Worm (Caenorhabditis elegans) whole organism, L4 larva: ENCODE data around the gene skat-1.

ENCODE experiments used
- F10B5.3 ChIP-seq: sonication (generic microtip); optimal IDR thresholded peaks from 2 replicates; lab custom pipeline; 2016; ENCODE audit warnings: mild to moderate bottlenecking, missing genetic modification characterization, missing compliant biosample characterization
- F26F4.8 ChIP-seq: fragments of 200-800 bp; sonication (Bioruptor generic); conservative IDR thresholded peaks from 2 replicates; pipeline ENCODE4 v1.3.6; 2022; ENCODE audit warnings: missing genetic modification characterization, missing compliant biosample characterization
- F37D6.2 ChIP-seq: sonication (generic microtip); optimal IDR thresholded peaks from 2 replicates; lab custom pipeline; 2016; ENCODE audit warnings: mild to moderate bottlenecking, missing genetic modification characterization, missing compliant biosample characterization
- F44E2.7 ChIP-seq: fragments of 200-800 bp; sonication (Bioruptor generic); IDR thresholded peaks from 2 replicates; pipeline ENCODE4 v2.1.2; 2022; ENCODE audit warnings: missing genetic modification characterization, missing compliant biosample characterization
- F49E8.2 ChIP-seq: sonication (generic microtip); optimal IDR thresholded peaks from 2 replicates; lab custom pipeline; 2016; ENCODE audit warnings: missing compliant biosample characterization, mild to moderate bottlenecking, missing genetic modification characterization, borderline replicate concordance
- T26A8.4 ChIP-seq: fragments of 200-800 bp; sonication (Bioruptor generic); IDR thresholded peaks from 2 replicates; pipeline ENCODE4 v1.3.6; 2022; ENCODE audit warnings: missing genetic modification characterization, missing compliant biosample characterization
- Y75B8A.6 ChIP-seq: fragments of 200-800 bp; sonication (Bioruptor generic); IDR thresholded peaks from 2 replicates; pipeline ENCODE4 v1.3.6; 2022; ENCODE audit warnings: missing genetic modification reagents, missing genetic modification characterization, missing compliant biosample characterization
- ZK546.5 ChIP-seq, 2 experiments: sonication (generic microtip); optimal IDR thresholded peaks; 2 replicates each; lab custom pipeline; 2017; ENCODE audit warnings: missing biosample characterization in 2 of 2, missing genetic modification characterization in 2 of 2
- aly-2 ChIP-seq: sonication (generic microtip); optimal IDR thresholded peaks from 2 replicates; lab custom pipeline; 2018; ENCODE audit warnings: missing biosample characterization, missing genetic modification characterization
- ama-1 ChIP-seq: fragments of 150-350 bp; optimal IDR thresholded peaks from 2 replicates; lab custom pipeline; 2014; ENCODE audit warnings: inconsistent platforms, mixed read lengths
- attf-4 ChIP-seq: sonication (generic microtip); optimal IDR thresholded peaks from 3 replicates; lab custom pipeline; 2017; ENCODE audit warnings: missing biosample characterization, missing genetic modification characterization
- ceh-28 ChIP-seq: fragments of 150-350 bp; optimal IDR thresholded peaks from 2 replicates; lab custom pipeline; 2014; ENCODE audit warnings: missing biosample characterization, missing genetic modification reagents, missing genetic modification characterization
- daf-12 ChIP-seq: fragments of 150-350 bp; optimal IDR thresholded peaks from 2 replicates; lab custom pipeline; 2014; ENCODE audit warnings: missing biosample characterization, missing genetic modification reagents, missing genetic modification characterization
- daf-16 ChIP-seq, 3 experiments: sonication (generic microtip); optimal IDR thresholded peaks; 2 replicates each; lab custom pipeline; 2016 to 2017; ENCODE audit warnings: missing genetic modification characterization in 3 of 3, missing genetic modification reagents in 3 of 3, mild to moderate bottlenecking in 2 of 3, missing compliant biosample characterization in 2 of 3, missing biosample characterization in 1 of 3, moderate library complexity in 1 of 3
- dmd-6 ChIP-seq: fragments of 200-800 bp; sonication (Bioruptor generic); IDR thresholded peaks from 2 replicates; pipeline ENCODE4 v1.3.6; 2022; ENCODE audit warnings: missing genetic modification reagents, missing genetic modification characterization, missing compliant biosample characterization
- dmd-9 ChIP-seq: fragments of 200-800 bp; sonication (Bioruptor generic); IDR thresholded peaks from 2 replicates; pipeline ENCODE4 v1.3.6; 2022; ENCODE audit warnings: missing genetic modification reagents, missing genetic modification characterization, missing compliant biosample characterization
- dpl-1 ChIP-seq: fragments of 150-350 bp; optimal IDR thresholded peaks from 2 replicates; lab custom pipeline; 2014; ENCODE audit warnings: missing biosample characterization, missing genetic modification reagents, missing genetic modification characterization
- dve-1 ChIP-seq: sonication (generic microtip); optimal IDR thresholded peaks from 2 replicates; lab custom pipeline; 2017; ENCODE audit warnings: antibody characterized with exemption, mild to moderate bottlenecking, missing genetic modification characterization, missing compliant biosample characterization; ENCODE audit not compliant: insufficient read depth
- egl-27 ChIP-seq: sonication (generic microtip); optimal IDR thresholded peaks from 3 replicates; lab custom pipeline; 2017; ENCODE audit warnings: missing biosample characterization, missing genetic modification reagents, missing genetic modification characterization
- egl-43 ChIP-seq: fragments of 200-800 bp; sonication (Bioruptor generic); IDR thresholded peaks from 2 replicates; pipeline ENCODE4 v1.3.6; 2022; ENCODE audit warnings: missing genetic modification reagents, missing genetic modification characterization, missing compliant biosample characterization
- fkh-10 ChIP-seq: fragments of 150-350 bp; optimal IDR thresholded peaks from 2 replicates; lab custom pipeline; 2014; ENCODE audit warnings: missing biosample characterization, missing genetic modification reagents, missing genetic modification characterization
- hif-1 ChIP-seq, 2 experiments: sonication (generic microtip); optimal IDR thresholded peaks; 2 replicates each; lab custom pipeline; 2016 to 2017; ENCODE audit warnings: missing compliant biosample characterization in 2 of 2, missing genetic modification characterization in 2 of 2, missing genetic modification reagents in 2 of 2, missing genotype in 2 of 2, mild to moderate bottlenecking in 1 of 2
- hlh-11 ChIP-seq: fragments of 200-800 bp; sonication (Bioruptor generic); optimal IDR thresholded peaks from 2 replicates; lab custom pipeline; 2018; ENCODE audit warnings: mild to moderate bottlenecking, missing genetic modification characterization, missing compliant biosample characterization
- hlh-30 ChIP-seq: sonication (generic microtip); optimal IDR thresholded peaks from 2 replicates; lab custom pipeline; 2017; ENCODE audit warnings: antibody characterized with exemption, mild to moderate bottlenecking, missing genetic modification characterization, missing compliant biosample characterization; ENCODE audit not compliant: insufficient read depth
- hmg-1.1 ChIP-seq: fragments of 200-800 bp; sonication (Bioruptor generic); IDR thresholded peaks from 2 replicates; pipeline ENCODE4 v1.3.6; 2022; ENCODE audit warnings: missing genetic modification reagents, missing genetic modification characterization, missing compliant biosample characterization
- lir-3 ChIP-seq: sonication (generic microtip); optimal IDR thresholded peaks from 2 replicates; lab custom pipeline; 2016; ENCODE audit warnings: mild to moderate bottlenecking, missing genetic modification characterization, missing compliant biosample characterization
- lsy-2 ChIP-seq, 2 experiments: fragments of 150-350 bp in 1 of 2; sonication (generic microtip) in 1 of 2; optimal IDR thresholded peaks; 2 replicates each; lab custom pipeline; 2014 to 2017; ENCODE audit warnings: missing biosample characterization in 2 of 2, missing genetic modification characterization in 2 of 2
- madf-5 ChIP-seq, 2 experiments: fragments of 200-800 bp; sonication (Bioruptor generic); IDR thresholded peaks; 2 replicates each; pipeline ENCODE4 v1.3.6; 2022; ENCODE audit warnings: missing compliant biosample characterization in 2 of 2, missing genetic modification characterization in 2 of 2
- mdl-1 ChIP-seq, 2 experiments: fragments of 150-350 bp in 1 of 2; sonication (generic microtip) in 1 of 2; optimal IDR thresholded peaks; 2 replicates each; lab custom pipeline; 2014 to 2017; ENCODE audit warnings: missing biosample characterization in 2 of 2, missing genetic modification characterization in 2 of 2
- mes-2 ChIP-seq: sonication (generic microtip); optimal IDR thresholded peaks from 2 replicates; lab custom pipeline; 2016; ENCODE audit warnings: missing genotype, mild to moderate bottlenecking, missing genetic modification characterization, missing compliant biosample characterization; ENCODE audit not compliant: poor library complexity, severe bottlenecking
- mxl-2 ChIP-seq: fragments of 200-800 bp; sonication (Bioruptor generic); conservative IDR thresholded peaks from 2 replicates; pipeline ENCODE4 v1.3.6; 2022; ENCODE audit warnings: missing genetic modification reagents, missing genetic modification characterization, missing compliant biosample characterization
- mxl-3 ChIP-seq: fragments of 200-800 bp; sonication (Bioruptor generic); optimal IDR thresholded peaks from 2 replicates; lab custom pipeline; 2018; ENCODE audit warnings: mild to moderate bottlenecking, missing genetic modification characterization, missing compliant biosample characterization
- nhr-10 ChIP-seq: fragments of 150-350 bp; optimal IDR thresholded peaks from 2 replicates; lab custom pipeline; 2014; ENCODE audit warnings: missing biosample characterization, missing genetic modification characterization
- nhr-25 ChIP-seq: sonication (generic microtip); optimal IDR thresholded peaks from 2 replicates; lab custom pipeline; 2017; ENCODE audit warnings: missing genetic modification characterization, mild to moderate bottlenecking, missing compliant biosample characterization, antibody characterized with exemption, moderate library complexity, borderline replicate concordance; ENCODE audit not compliant: insufficient read depth
- nhr-28 ChIP-seq: fragments of 150-350 bp; optimal IDR thresholded peaks from 2 replicates; lab custom pipeline; 2014; ENCODE audit warnings: missing biosample characterization, missing genetic modification characterization
- nhr-48 ChIP-seq: sonication (generic microtip); optimal IDR thresholded peaks from 2 replicates; lab custom pipeline; 2016; ENCODE audit warnings: mild to moderate bottlenecking, missing genetic modification characterization, missing compliant biosample characterization
- nhr-6 ChIP-seq: fragments of 150-350 bp; optimal IDR thresholded peaks from 2 replicates; lab custom pipeline; 2014; ENCODE audit warnings: missing biosample characterization, missing genetic modification characterization
- nhr-77 ChIP-seq: fragments of 150-350 bp; optimal IDR thresholded peaks from 2 replicates; lab custom pipeline; 2014; ENCODE audit warnings: missing biosample characterization, missing genetic modification characterization
- pha-4 ChIP-seq, 2 experiments: fragments of 150-350 bp in 1 of 2; fragments of 200-800 bp in 1 of 2; sonication (Bioruptor generic) in 1 of 2; IDR thresholded peaks in 1 of 2; optimal IDR thresholded peaks in 1 of 2; 2 replicates each; pipeline versions ENCODE4 v1.3.6 to Lab custom; 2014 to 2022; ENCODE audit warnings: missing genetic modification characterization in 2 of 2, missing genetic modification reagents in 2 of 2, missing biosample characterization in 1 of 2, missing compliant biosample characterization in 1 of 2
- pqm-1 ChIP-seq: sonication (generic microtip); optimal IDR thresholded peaks from 2 replicates; lab custom pipeline; 2017; ENCODE audit warnings: missing biosample characterization, missing genetic modification characterization
- rbr-2 ChIP-seq: sonication (generic microtip); optimal IDR thresholded peaks from 2 replicates; lab custom pipeline; 2016; ENCODE audit warnings: missing genotype, missing genetic modification characterization, missing compliant biosample characterization
- set-16 ChIP-seq: fragments of 200-800 bp; sonication (Bioruptor generic); IDR thresholded peaks from 2 replicates; pipeline ENCODE4 v1.3.6; 2022; ENCODE audit warnings: missing genetic modification reagents, missing genetic modification characterization, missing compliant biosample characterization
- spr-1 ChIP-seq: sonication (generic microtip); optimal IDR thresholded peaks from 2 replicates; lab custom pipeline; 2016; ENCODE audit warnings: mild to moderate bottlenecking, missing genetic modification characterization, missing compliant biosample characterization
- tag-97 ChIP-seq: fragments of 200-800 bp; sonication (Bioruptor generic); IDR thresholded peaks from 2 replicates; pipeline ENCODE4 v1.3.6; 2022; ENCODE audit warnings: missing genetic modification characterization, missing compliant biosample characterization
- tra-1 ChIP-seq: fragments of 200-800 bp; sonication (Bioruptor generic); IDR thresholded peaks from 2 replicates; pipeline ENCODE4 v1.3.6; 2022; ENCODE audit warnings: missing genetic modification reagents, missing genetic modification characterization, missing compliant biosample characterization
- unc-39 ChIP-seq: sonication (generic microtip); optimal IDR thresholded peaks from 2 replicates; lab custom pipeline; 2017; ENCODE audit warnings: missing biosample characterization, missing genetic modification characterization
- zfp-2 ChIP-seq: sonication (generic microtip); optimal IDR thresholded peaks from 2 replicates; lab custom pipeline; 2016; ENCODE audit warnings: mild to moderate bottlenecking, missing genetic modification characterization, missing compliant biosample characterization
- ztf-11 ChIP-seq: fragments of 150-350 bp; optimal IDR thresholded peaks from 2 replicates; lab custom pipeline; 2014; ENCODE audit warnings: missing biosample characterization, missing genetic modification characterization

Gene skat-1

DNA sequence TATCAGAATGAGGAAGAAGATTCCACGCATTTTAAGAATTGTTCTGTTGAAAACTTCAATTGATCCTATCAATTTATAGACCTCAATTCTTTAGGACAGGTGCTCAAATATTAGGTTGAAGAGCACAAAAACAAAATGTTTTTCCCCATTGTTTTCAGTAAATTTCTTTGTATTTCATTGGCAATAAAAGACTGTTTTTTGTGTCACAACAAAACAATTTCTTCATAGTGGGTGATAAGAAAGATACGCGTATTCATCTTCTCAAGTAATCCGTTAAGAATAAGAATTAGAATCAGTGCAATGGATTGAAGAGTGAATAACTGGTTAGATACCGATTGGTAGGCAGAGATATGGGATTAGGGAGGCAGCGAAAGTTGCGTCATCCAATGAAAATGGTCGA lies 35.9 kb downstream of the skat-1 start, which contains the start of gene ZK643.6:
Gene ZK643.6 (minus strand): TSS at position 101 of the 400 bp plus-strand sequence.
- no peak for TF ChIP-seq nhr-10 (tag; lab: Kevin White, UChicago)
- no peak for TF ChIP-seq dmd-9 (GFP tag; lab: Robert Waterston, UW)
- TF ChIP-seq tra-1: no peak
- TF ChIP-seq daf-12 (tag; lab: Kevin White, UChicago): no peak
- no peak for TF ChIP-seq aly-2 (tag; lab: Kevin White, UChicago)
- no peak for TF ChIP-seq mxl-2

DNA sequence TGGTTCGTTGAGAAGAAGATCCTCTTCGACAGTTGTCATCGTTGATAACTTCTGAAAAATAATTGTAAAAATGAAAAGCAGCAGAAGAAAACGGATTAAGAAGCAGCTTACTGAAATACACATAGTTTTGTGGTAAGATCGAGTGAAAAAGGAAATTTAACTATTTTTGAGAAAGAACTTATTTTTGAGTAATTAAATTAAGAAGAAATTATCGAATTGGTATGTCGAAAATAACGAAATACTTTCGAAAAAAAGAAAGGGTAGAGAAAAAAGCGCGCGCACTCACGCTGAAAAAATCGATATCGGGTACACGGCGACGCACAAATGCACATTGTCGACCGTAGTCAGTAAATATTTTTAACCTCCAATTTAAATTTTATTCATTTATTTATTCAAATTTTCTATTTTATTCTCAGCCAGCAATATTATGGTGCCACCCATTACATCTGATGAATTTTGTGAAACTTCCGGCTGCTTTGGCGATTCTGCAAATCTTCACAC lies 40.4 kb downstream of the skat-1 start, which contains the start of the genes ZK643.5 and ZK643.2:
Gene ZK643.5 (minus strand): TSS at position 51 of the 501 bp plus-strand sequence.
Gene ZK643.2 (plus strand): TSS at position 395 of the 501 bp plus-strand sequence.
- TF ChIP-seq nhr-77 (tag; lab: Kevin White, UChicago): no peak
- peak; percentile 80 for TF ChIP-seq dpl-1 (GFP tag; lab: Kevin White, UChicago)
- TF ChIP-seq daf-16 (GFP tag; optimal IDR thresholded peaks at IDR 0.05; lab: Kevin White, UChicago): no peak
- no peak for TF ChIP-seq daf-16 (tag; optimal IDR thresholded peaks at IDR 0.05; lab: Kevin White, UChicago)
- TF ChIP-seq mes-2: peak; percentile 88
- no peak for TF ChIP-seq nhr-6 (tag; lab: Kevin White, UChicago)
- TF ChIP-seq pha-4 (GFP tag; IDR thresholded peaks at IDR 0.05; lab: Robert Waterston, UW): peak; percentile 64; the same call in 1 of the 2 replicates
- TF ChIP-seq pha-4 (tag; optimal IDR thresholded peaks at IDR 0.05; lab: Kevin White, UChicago): peak; percentile 24
- no peak for TF ChIP-seq F10B5.3 (tag; lab: Kevin White, UChicago)
- TF ChIP-seq hmg-1.1 (GFP tag; lab: Robert Waterston, UW): 0 out of 2 replicates have a peak, but pooled peaks have one; percentile 26
- no peak for TF ChIP-seq lir-3 (tag; lab: Kevin White, UChicago)
- TF ChIP-seq mdl-1 (tag; optimal IDR thresholded peaks at IDR 0.05; lab: Kevin White, UChicago): peak in 1 of 2 experiments; percentile 21
- no peak for TF ChIP-seq F44E2.7 (GFP tag; lab: Robert Waterston, UW)
- TF ChIP-seq pqm-1 (tag; lab: Kevin White, UChicago): no peak
- no peak for TF ChIP-seq nhr-28
- no peak for TF ChIP-seq madf-5 (GFP tag; IDR thresholded peaks at IDR 0.05; lab: Robert Waterston, UW)
- no peak for TF ChIP-seq F26F4.8 (GFP tag; lab: Robert Waterston, UW)
- no peak for TF ChIP-seq hif-1 (tag; optimal IDR thresholded peaks at IDR 0.05; lab: Kevin White, UChicago)
- TF ChIP-seq rbr-2 (tag; lab: Kevin White, UChicago): peak; percentile 39
- no peak for TF ChIP-seq egl-27 (tag; lab: Kevin White, UChicago)
- TF ChIP-seq lsy-2 (tag; optimal IDR thresholded peaks at IDR 0.05; lab: Kevin White, UChicago): peak in 1 of 2 experiments; percentile 97
- TF ChIP-seq unc-39 (tag; lab: Kevin White, UChicago): no peak
- no peak for TF ChIP-seq tag-97 (GFP tag; lab: Robert Waterston, UW)
- no peak for TF ChIP-seq mxl-3 (GFP tag; lab: Kevin White, UChicago)
- no peak for TF ChIP-seq T26A8.4
- peak; percentile 79 for TF ChIP-seq ceh-28 (tag; lab: Kevin White, UChicago)
- no peak for TF ChIP-seq Y75B8A.6 (GFP tag; lab: Robert Waterston, UW)
- TF ChIP-seq F37D6.2 (tag; lab: Kevin White, UChicago): no peak
- TF ChIP-seq dve-1 (tag; lab: Kevin White, UChicago): no peak
- TF ChIP-seq F49E8.2 (tag; lab: Kevin White, UChicago): no peak
- TF ChIP-seq nhr-25 (tag; lab: Kevin White, UChicago): no peak
- no peak for TF ChIP-seq ZK546.5 (tag; optimal IDR thresholded peaks at IDR 0.05; lab: Kevin White, UChicago)
- TF ChIP-seq attf-4 (tag; lab: Kevin White, UChicago): no peak
- peak; percentile 2 for TF ChIP-seq fkh-10
- TF ChIP-seq egl-43 (GFP tag; lab: Robert Waterston, UW): no peak
- TF ChIP-seq spr-1 (tag; lab: Kevin White, UChicago): no peak
- peak; percentile 38 for TF ChIP-seq hlh-11 (tag; lab: Kevin White, UChicago)
- TF ChIP-seq nhr-48 (tag; lab: Kevin White, UChicago): no peak
- TF ChIP-seq hlh-30 (tag; lab: Kevin White, UChicago): peak; percentile 76
- TF ChIP-seq ama-1 (lab: Kevin White, UChicago): no peak
- TF ChIP-seq ztf-11 (tag; lab: Kevin White, UChicago): no peak
- TF ChIP-seq set-16: no peak
- TF ChIP-seq zfp-2 (tag; lab: Kevin White, UChicago): no peak
- no peak for TF ChIP-seq dmd-6 (GFP tag; lab: Robert Waterston, UW)
